Worm (Caenorhabditis elegans) whole organism, L4/young adult: ENCODE data around the gene F07C4.10.

Experiments
- W03F9.2 ChIP-seq: fragments of 150-350 bp; optimal IDR thresholded peaks from 2 replicates; lab custom pipeline; 2014; ENCODE audit warnings: missing biosample characterization, missing genetic modification characterization
- dao-5 ChIP-seq: sonication (generic microtip); optimal IDR thresholded peaks from 2 replicates; lab custom pipeline; 2016; ENCODE audit warnings: missing genotype, missing genetic modification characterization, moderate library complexity, missing compliant biosample characterization
- him-1 ChIP-seq: sonication (generic microtip); optimal IDR thresholded peaks from 2 replicates; lab custom pipeline; 2016; ENCODE audit warnings: missing genotype, missing genetic modification reagents, missing genetic modification characterization, missing compliant biosample characterization

ce11 chrV:7626550-7626949 is 13.1 kb downstream of the F07C4.10 start, which contains the start of gene F07C4.6:
- TF ChIP-seq him-1 (tag; lab: Kevin White, UChicago) (no peak), W03F9.2 (tag; lab: Kevin White, UChicago) (no peak), dao-5 (tag; lab: Kevin White, UChicago) (no peak)
